Fruit fly (Drosophila melanogaster): Measurements from ENCODE around the gene CG15153.

- TF ChIP-seq CG8478 (optimal IDR thresholded peaks at IDR 0.05) = no peak
- TF ChIP-seq CTCF (optimal IDR thresholded peaks at IDR 0.05) = no peak
Measured at dm6 chr2L:18091705-18092104, 351 bp downstream of the CG15153 start.

Measured in S2 (cell line).